Fruit fly (Drosophila melanogaster) whole organism, embryonic: ENCODE data around the gene Ldh.
A peak's percentile ranks its signal among the peaks of the same experiment; 100 is the strongest.

Source experiments
- Bgb ChIP-seq: fragments of 200-800 bp; sonication (Bioruptor generic); IDR thresholded peaks from 2 replicates; pipeline ENCODE4 v1.3.6; 2022; ENCODE audit warnings: missing biosample characterization, missing genetic modification characterization; ENCODE audit not compliant: partially characterized antibody
- CG11504 ChIP-seq: fragments of 200-800 bp; sonication (Bioruptor generic); optimal IDR thresholded peaks from 3 replicates; lab custom pipeline; 2019; ENCODE audit warnings: missing biosample characterization, mild to moderate bottlenecking, missing genetic modification characterization, moderate library complexity
- CG13894 ChIP-seq: fragments of 200-800 bp; sonication (Bioruptor generic); optimal IDR thresholded peaks from 3 replicates; lab custom pipeline; 2018; ENCODE audit warnings: missing biosample characterization, mild to moderate bottlenecking, missing genetic modification characterization, moderate library complexity
- CG16815 ChIP-seq: fragments of 200-800 bp; sonication (Bioruptor generic); optimal IDR thresholded peaks from 3 replicates; lab custom pipeline; 2017; ENCODE audit warnings: missing biosample characterization, mild to moderate bottlenecking, missing genetic modification characterization
- CG17328 ChIP-seq: fragments of 200-800 bp; sonication (Bioruptor generic); IDR thresholded peaks from 2 replicates; pipeline ENCODE4 v1.3.6; 2022; ENCODE audit warnings: missing biosample characterization, missing genetic modification characterization
- CG17361 ChIP-seq: fragments of 200-800 bp; sonication (Bioruptor generic); IDR thresholded peaks from 3 replicates; pipeline ENCODE4 v1.3.6; 2022; ENCODE audit warnings: missing biosample characterization, missing genetic modification characterization
- CG18619 ChIP-seq: fragments of 200-800 bp; sonication (Bioruptor generic); optimal IDR thresholded peaks from 3 replicates; lab custom pipeline; 2017; ENCODE audit warnings: missing biosample characterization, mild to moderate bottlenecking, missing genetic modification characterization
- CG2875 ChIP-seq: fragments of 200-800 bp; sonication (Bioruptor generic); optimal IDR thresholded peaks from 2 replicates; lab custom pipeline; 2017; ENCODE audit warnings: missing biosample characterization, mild to moderate bottlenecking, missing genetic modification characterization, missing genetic modification reagents
- CG31388 ChIP-seq: fragments of 200-800 bp; sonication (Bioruptor generic); optimal IDR thresholded peaks from 2 replicates; lab custom pipeline; 2016; ENCODE audit warnings: missing biosample characterization, missing genetic modification characterization
- CG3847 ChIP-seq: fragments of 200-800 bp; sonication (Bioruptor generic); IDR thresholded peaks from 2 replicates; pipeline ENCODE4 v1.3.6; 2022; ENCODE audit warnings: missing biosample characterization, missing genetic modification characterization
- CG4820 ChIP-seq: fragments of 200-800 bp; sonication (Bioruptor generic); optimal IDR thresholded peaks from 3 replicates; lab custom pipeline; 2016; ENCODE audit warnings: missing biosample characterization, missing genetic modification characterization
- CG6254 ChIP-seq: fragments of 200-800 bp; sonication (Bioruptor generic); optimal IDR thresholded peaks from 3 replicates; lab custom pipeline; 2017; ENCODE audit warnings: mild to moderate bottlenecking, missing biosample characterization, missing genetic modification reagents, missing genetic modification characterization
- CG8478 ChIP-seq: fragments of >200 bp; optimal IDR thresholded peaks from 2 replicates; lab custom pipeline; 2018
- CG9876 ChIP-seq: fragments of 200-800 bp; sonication (Bioruptor generic); optimal IDR thresholded peaks from 2 replicates; lab custom pipeline; 2016; ENCODE audit warnings: missing biosample characterization, missing genetic modification characterization
- CkIIα-i1 ChIP-seq: fragments of 200-800 bp; sonication (Bioruptor generic); IDR thresholded peaks from 2 replicates; pipeline ENCODE4 v1.3.6; 2022; ENCODE audit warnings: missing biosample characterization, missing genetic modification characterization
- D19A ChIP-seq: fragments of 200-800 bp; optimal IDR thresholded peaks from 3 replicates; lab custom pipeline; 2019; ENCODE audit warnings: missing biosample characterization, mild to moderate bottlenecking, missing genetic modification characterization, moderate library complexity
- Dad ChIP-seq: fragments of 200-800 bp; sonication (Bioruptor generic); optimal IDR thresholded peaks from 3 replicates; lab custom pipeline; 2016; ENCODE audit warnings: missing biosample characterization, missing genetic modification characterization
- Dp ChIP-seq: fragments of 200-800 bp; sonication (Bioruptor generic); optimal IDR thresholded peaks from 2 replicates; lab custom pipeline; 2018; ENCODE audit warnings: missing biosample characterization, mild to moderate bottlenecking, missing genetic modification characterization, moderate library complexity
- Drgx ChIP-seq: fragments of 200-800 bp; sonication (Bioruptor generic); IDR thresholded peaks from 2 replicates; pipeline ENCODE4 v1.3.6; 2022; ENCODE audit warnings: missing biosample characterization, missing genetic modification characterization
- ERR ChIP-seq: fragments of 200-800 bp; sonication (Bioruptor generic); optimal IDR thresholded peaks from 2 replicates; lab custom pipeline; 2016; ENCODE audit warnings: missing biosample characterization, missing genetic modification characterization
- Ets65A ChIP-seq: fragments of 200-800 bp; sonication (Bioruptor generic); peaks from one replicate; lab custom pipeline; 2016; ENCODE audit warnings: missing biosample characterization, missing genetic modification characterization
- Gug ChIP-seq: fragments of 200-800 bp; sonication (Bioruptor generic); IDR thresholded peaks from 4 replicates; pipeline ENCODE4 v1.3.6; 2022; ENCODE audit warnings: missing biosample characterization, missing genetic modification characterization
- Hand ChIP-seq: fragments of 200-800 bp; sonication (Bioruptor generic); optimal IDR thresholded peaks from 2 replicates; lab custom pipeline; 2017; ENCODE audit warnings: mild to moderate bottlenecking, missing biosample characterization, missing genetic modification reagents, missing genetic modification characterization
- Hr51 ChIP-seq, 2 experiments: fragments of 200-800 bp; sonication (Bioruptor generic); optimal IDR thresholded peaks; 2 replicates in 1 of 2; 3 replicates in 1 of 2; lab custom pipeline; 2016 to 2018; ENCODE audit warnings: missing biosample characterization in 2 of 2, missing genetic modification characterization in 2 of 2, mild to moderate bottlenecking in 1 of 2, moderate library complexity in 1 of 2
- Med ChIP-seq: fragments of 200-800 bp; sonication (Bioruptor generic); peaks from one replicate; lab custom pipeline; 2016; ENCODE audit warnings: missing biosample characterization, missing genetic modification characterization, mild to moderate bottlenecking, inconsistent platforms, moderate library complexity
- NFAT ChIP-seq: fragments of 200-800 bp; sonication (Bioruptor generic); IDR thresholded peaks from 2 replicates; pipeline ENCODE4 v1.3.6; 2022; ENCODE audit warnings: missing biosample characterization, missing genetic modification characterization
- Oli ChIP-seq: fragments of 200-800 bp; sonication (Bioruptor generic); optimal IDR thresholded peaks from 2 replicates; lab custom pipeline; 2018; ENCODE audit warnings: missing biosample characterization, mild to moderate bottlenecking, missing genetic modification characterization, moderate library complexity
- Pdp1 ChIP-seq, 2 experiments: fragments of 200-800 bp; sonication (Bioruptor generic); optimal IDR thresholded peaks; 3 replicates each; lab custom pipeline; 2016; ENCODE audit warnings: missing biosample characterization in 2 of 2, missing genetic modification characterization in 2 of 2, mild to moderate bottlenecking in 1 of 2, moderate library complexity in 1 of 2
- Ptx1 ChIP-seq: fragments of 200-800 bp; sonication (Bioruptor generic); IDR thresholded peaks from 2 replicates; pipeline ENCODE4 v1.3.6; 2022; ENCODE audit warnings: missing biosample characterization, missing genetic modification characterization
- Ravus ChIP-seq: fragments of 200-800 bp; sonication (Bioruptor generic); IDR thresholded peaks from 2 replicates; pipeline ENCODE4 v1.3.6; 2022; ENCODE audit warnings: missing biosample characterization, missing genetic modification characterization
- bsh ChIP-seq, 2 experiments: fragments of 200-800 bp; sonication (Bioruptor generic); optimal IDR thresholded peaks; 2 replicates each; lab custom pipeline; 2017 to 2018; ENCODE audit warnings: mild to moderate bottlenecking in 2 of 2, missing biosample characterization in 2 of 2, missing genetic modification characterization in 2 of 2, moderate library complexity in 1 of 2
- crol ChIP-seq: fragments of 200-800 bp; sonication (Bioruptor generic); IDR thresholded peaks from 2 replicates; pipeline ENCODE4 v1.3.6; 2022; ENCODE audit warnings: missing biosample characterization, missing genetic modification characterization
- emc ChIP-seq: fragments of 200-800 bp; sonication (Bioruptor generic); optimal IDR thresholded peaks from 2 replicates; lab custom pipeline; 2016; ENCODE audit warnings: missing biosample characterization, missing genetic modification characterization
- fru ChIP-seq: fragments of >200 bp; optimal IDR thresholded peaks from 2 replicates; lab custom pipeline; 2017
- gem ChIP-seq: fragments of 200-800 bp; sonication (Bioruptor generic); optimal IDR thresholded peaks from 2 replicates; lab custom pipeline; 2019; ENCODE audit warnings: missing biosample characterization, mild to moderate bottlenecking, missing genetic modification characterization, moderate library complexity
- grau ChIP-seq: fragments of 200-800 bp; optimal IDR thresholded peaks from 3 replicates; lab custom pipeline; 2019; ENCODE audit warnings: missing biosample characterization, mild to moderate bottlenecking, missing genetic modification characterization, moderate library complexity
- gsb-n ChIP-seq: fragments of 200-800 bp; sonication (Bioruptor generic); optimal IDR thresholded peaks from 3 replicates; lab custom pipeline; 2018; ENCODE audit warnings: missing biosample characterization, mild to moderate bottlenecking, missing genetic modification characterization
- kay ChIP-seq: fragments of 200-800 bp; sonication (Bioruptor generic); optimal IDR thresholded peaks from 2 replicates; lab custom pipeline; 2016; ENCODE audit warnings: missing biosample characterization, missing genetic modification characterization
- nmo ChIP-seq: fragments of 200-800 bp; sonication (Bioruptor generic); optimal IDR thresholded peaks from 2 replicates; lab custom pipeline; 2018; ENCODE audit warnings: missing biosample characterization, mild to moderate bottlenecking, missing genetic modification characterization, moderate library complexity
- pan ChIP-seq, 4 experiments: fragments of >200 bp in 3 of 4; fragments of 200-800 bp in 1 of 4; sonication (Bioruptor generic) in 1 of 4; optimal IDR thresholded peaks in 3 of 4; IDR thresholded peaks in 1 of 4; 2 replicates each; pipeline versions ENCODE4 v1.3.6 to Lab custom; 2017 to 2022; ENCODE audit warnings: missing biosample characterization in 2 of 4, missing genetic modification characterization in 2 of 4, mixed read lengths in 1 of 4
- pb ChIP-seq: fragments of 200-800 bp; sonication (Bioruptor generic); optimal IDR thresholded peaks from 3 replicates; lab custom pipeline; 2016; ENCODE audit warnings: missing biosample characterization, missing genetic modification characterization
- psq ChIP-seq: fragments of 200-800 bp; sonication (Bioruptor generic); optimal IDR thresholded peaks from 2 replicates; lab custom pipeline; 2017; ENCODE audit warnings: missing biosample characterization, missing genetic modification characterization
- sisA ChIP-seq: fragments of 200-800 bp; sonication (Bioruptor generic); IDR thresholded peaks from 2 replicates; pipeline ENCODE4 v1.3.6; 2022; ENCODE audit warnings: missing biosample characterization, missing genetic modification characterization
- sna ChIP-seq: fragments of 200-800 bp; sonication (Bioruptor generic); IDR thresholded peaks from 2 replicates; pipeline ENCODE4 v1.3.6; 2022; ENCODE audit warnings: missing biosample characterization, missing genetic modification characterization; ENCODE audit not compliant: partially characterized antibody
- toy ChIP-seq: fragments of 200-800 bp; sonication (Bioruptor generic); IDR thresholded peaks from 2 replicates; pipeline ENCODE4 v1.3.6; 2022; ENCODE audit warnings: missing biosample characterization, missing genetic modification characterization
- zfh1 ChIP-seq: fragments of 200-800 bp; sonication (Bioruptor generic); IDR thresholded peaks from 3 replicates; pipeline ENCODE4 v1.3.6; 2022; ENCODE audit warnings: missing biosample characterization, missing genetic modification characterization

Gene Ldh

dm6 chr3L:6269003-6269402 lies 6.5 kb upstream of the Ldh start (continued):
- TF ChIP-seq gem (tag; lab: Kevin White, UChicago) (peak; percentile 33), CG16815 (no peak), CG11504 (tag; lab: Kevin White, UChicago) (peak; percentile 32), CG31388 (no peak), Hr51 (GFP tag; optimal IDR thresholded peaks at IDR 0.05; lab: Kevin White, UChicago) (peak in 1 of 2 experiments; percentile 41), D19A (tag; lab: Kevin White, UChicago) (no peak), Dad (GFP tag; lab: Kevin White, UChicago) (no peak), toy (GFP tag; lab: Robert Waterston, UW) (no peak), CG17361 (GFP tag; lab: Robert Waterston, UW) (0 out of 3 replicates have a peak, but pooled peaks have one; percentile 10), sisA (GFP tag; lab: Robert Waterston, UW) (0 out of 2 replicates have a peak, but pooled peaks have one; percentile 32), fru (no peak), CG17328 (peak; percentile 32; the same call in 1 of the 2 replicates)

dm6 chr3L:6268076-6268475 lies 5.6 kb upstream of the Ldh start:
- TF ChIP-seq kay (no peak), Drgx (0 out of 2 replicates have a peak, but pooled peaks have one; percentile 11), CG2875 (GFP tag; lab: Kevin White, UChicago) (no peak)

- TF ChIP-seq psq (GFP tag; lab: Kevin White, UChicago) (no peak), Dp (GFP tag; lab: Kevin White, UChicago) (no peak), Ets65A (GFP tag; lab: Kevin White, UChicago) (peak; percentile 91)
Observed at dm6 chr3L:6267509-6267908, 5.0 kb upstream of the Ldh start.

- TF ChIP-seq Hr51 (GFP tag; optimal IDR thresholded peaks at IDR 0.05; lab: Kevin White, UChicago) (peak in 1 of 2 experiments; percentile 8), CG6254 (GFP tag; lab: Kevin White, UChicago) (no peak), Ptx1 (GFP tag; lab: Robert Waterston, UW) (0 out of 2 replicates have a peak, but pooled peaks have one; percentile 37), pb (GFP tag; lab: Kevin White, UChicago) (no peak), Oli (peak; percentile 5), Med (no peak), Bgb (GFP tag; lab: Robert Waterston, UW) (no peak), sna (GFP tag; lab: Robert Waterston, UW) (no peak), CG18619 (GFP tag; lab: Kevin White, UChicago) (no peak), CG17328 (no peak), ERR (GFP tag; lab: Kevin White, UChicago) (no peak), Hand (GFP tag; lab: Kevin White, UChicago) (no peak), Drgx (peak; percentile 81), pan (optimal IDR thresholded peaks at IDR 0.05; lab: Kevin White, UChicago) (no peak), pan (GFP tag; optimal IDR thresholded peaks at IDR 0.05 in 1 of 2, IDR thresholded peaks at IDR 0.05 in 1 of 2) (no peak), Ravus (GFP tag; lab: Robert Waterston, UW) (no peak), CkIIα-i1 (GFP tag; lab: Robert Waterston, UW) (no peak), bsh (GFP tag; optimal IDR thresholded peaks at IDR 0.05; lab: Kevin White, UChicago) (peak in 1 of 2 experiments; percentile 79), grau (peak; percentile 27), psq (GFP tag; lab: Kevin White, UChicago) (no peak), gsb-n (tag; lab: Kevin White, UChicago) (no peak), NFAT (no peak), CG8478 (lab: Kevin White, UChicago) (no peak), crol (GFP tag; lab: Robert Waterston, UW) (no peak), Pdp1 (GFP tag; optimal IDR thresholded peaks at IDR 0.05; lab: Kevin White, UChicago) (peak in 1 of 2 experiments; percentile 61), CG3847 (GFP tag; lab: Robert Waterston, UW) (no peak), Gug (no peak), CG13894 (no peak), CG9876 (no peak), CG4820 (no peak), emc (GFP tag; lab: Kevin White, UChicago) (no peak), zfh1 (GFP tag; lab: Robert Waterston, UW) (no peak), nmo (GFP tag; lab: Kevin White, UChicago) (peak; percentile 1)
Observed at dm6 chr3L:6266321-6266720, 3.8 kb upstream of the Ldh start.
